Worm (Caenorhabditis elegans) whole organism, L3 larva: Measurements from ENCODE around the gene F01G12.18.

Source experiments
- ZK546.5 ChIP-seq: sonication (generic microtip); optimal IDR thresholded peaks from 2 replicates; lab custom pipeline; 2017; ENCODE audit warnings: missing biosample characterization, missing genetic modification characterization
- ama-1 ChIP-seq: fragments of 150-350 bp; optimal IDR thresholded peaks from 2 replicates; lab custom pipeline; 2018
- ceh-28 ChIP-seq: fragments of 150-350 bp; optimal IDR thresholded peaks from 2 replicates; lab custom pipeline; 2014; ENCODE audit warnings: missing biosample characterization, missing genetic modification reagents, missing genetic modification characterization
- ceh-82 ChIP-seq: fragments of 150-350 bp; optimal IDR thresholded peaks from 2 replicates; lab custom pipeline; 2014; ENCODE audit warnings: missing biosample characterization, missing genetic modification characterization
- ceh-9 ChIP-seq: sonication (generic microtip); optimal IDR thresholded peaks from 2 replicates; lab custom pipeline; 2018; ENCODE audit warnings: missing biosample characterization, missing genetic modification characterization
- daf-12 ChIP-seq: fragments of 150-350 bp; optimal IDR thresholded peaks from 2 replicates; lab custom pipeline; 2014; ENCODE audit warnings: missing biosample characterization, missing genetic modification reagents, missing genetic modification characterization
- egl-5 ChIP-seq: fragments of 150-350 bp; optimal IDR thresholded peaks from 2 replicates; lab custom pipeline; 2017; ENCODE audit warnings: missing biosample characterization, missing genetic modification reagents, missing genetic modification characterization, inconsistent platforms
- elt-1 ChIP-seq: fragments of 150-350 bp; optimal IDR thresholded peaks from 2 replicates; lab custom pipeline; 2014; ENCODE audit warnings: missing biosample characterization, missing genetic modification characterization
- elt-2 ChIP-seq: sonication (generic microtip); optimal IDR thresholded peaks from 2 replicates; lab custom pipeline; 2016; ENCODE audit warnings: missing genetic modification reagents, mild to moderate bottlenecking, missing genetic modification characterization, missing compliant biosample characterization
- elt-3 ChIP-seq, 3 experiments: fragments of 150-350 bp in 1 of 3; sonication (generic microtip) in 2 of 3; optimal IDR thresholded peaks; 2 replicates in 2 of 3; 4 replicates in 1 of 3; lab custom pipeline; 2014 to 2017; ENCODE audit warnings: missing biosample characterization in 3 of 3, missing genetic modification characterization in 3 of 3
- eor-1 ChIP-seq, 2 experiments: fragments of 150-350 bp; optimal IDR thresholded peaks; 2 replicates each; lab custom pipeline; 2014 to 2018; ENCODE audit warnings: missing biosample characterization in 2 of 2, missing genetic modification characterization in 2 of 2
- fkh-10 ChIP-seq: sonication (generic microtip); optimal IDR thresholded peaks from 2 replicates; lab custom pipeline; 2017; ENCODE audit warnings: missing biosample characterization, missing genetic modification reagents, missing genetic modification characterization
- fkh-2 ChIP-seq: fragments of 150-350 bp; optimal IDR thresholded peaks from 2 replicates; lab custom pipeline; 2014; ENCODE audit warnings: missing biosample characterization, missing genetic modification reagents, missing genetic modification characterization
- fos-1 ChIP-seq: fragments of 150-350 bp; optimal IDR thresholded peaks from 2 replicates; lab custom pipeline; 2014; ENCODE audit warnings: missing biosample characterization, missing genetic modification characterization
- hmg-11 ChIP-seq: sonication (generic microtip); optimal IDR thresholded peaks from 2 replicates; lab custom pipeline; 2016; ENCODE audit warnings: missing genetic modification characterization, missing compliant biosample characterization
- jun-1 ChIP-seq: fragments of 150-350 bp; optimal IDR thresholded peaks from 2 replicates; lab custom pipeline; 2014; ENCODE audit warnings: missing biosample characterization, missing genetic modification reagents, missing genetic modification characterization
- lin-15B ChIP-seq: fragments of 150-350 bp; optimal IDR thresholded peaks from 2 replicates; lab custom pipeline; 2014; ENCODE audit warnings: missing biosample characterization, missing genetic modification characterization
- lin-39 ChIP-seq: fragments of 150-350 bp; optimal IDR thresholded peaks from 2 replicates; lab custom pipeline; 2018; ENCODE audit warnings: missing biosample characterization, missing genetic modification reagents, missing genetic modification characterization
- lsy-12 ChIP-seq: sonication (generic microtip); optimal IDR thresholded peaks from 2 replicates; lab custom pipeline; 2016; ENCODE audit warnings: mild to moderate bottlenecking, missing genetic modification characterization, missing compliant biosample characterization
- mml-1 ChIP-seq: fragments of 150-350 bp; sonication (generic microtip); optimal IDR thresholded peaks from 3 replicates; lab custom pipeline; 2014; ENCODE audit warnings: missing biosample characterization, missing genetic modification characterization
- nfya-1 ChIP-seq: sonication (generic microtip); optimal IDR thresholded peaks from 2 replicates; lab custom pipeline; 2017; ENCODE audit warnings: missing genetic modification characterization, mild to moderate bottlenecking, missing compliant biosample characterization, antibody characterized with exemption, moderate library complexity; ENCODE audit not compliant: insufficient read depth
- nhr-23 ChIP-seq: fragments of 150-350 bp; optimal IDR thresholded peaks from 2 replicates; lab custom pipeline; 2014; ENCODE audit warnings: missing biosample characterization, missing genetic modification reagents, missing genetic modification characterization
- nhr-25 ChIP-seq: sonication (generic microtip); optimal IDR thresholded peaks from 2 replicates; lab custom pipeline; 2017; ENCODE audit warnings: missing biosample characterization, missing genetic modification characterization
- nhr-28 ChIP-seq: fragments of 150-350 bp; optimal IDR thresholded peaks from 2 replicates; lab custom pipeline; 2014; ENCODE audit warnings: missing biosample characterization, missing genetic modification characterization
- nhr-43 ChIP-seq: sonication (generic microtip); optimal IDR thresholded peaks from 2 replicates; lab custom pipeline; 2016; ENCODE audit warnings: mild to moderate bottlenecking, missing genetic modification characterization, missing compliant biosample characterization; ENCODE audit not compliant: poor library complexity, severe bottlenecking
- pha-4 ChIP-seq: fragments of 150-350 bp; optimal IDR thresholded peaks from 2 replicates; lab custom pipeline; 2014; ENCODE audit warnings: missing biosample characterization, missing genetic modification reagents, missing genetic modification characterization
- pqm-1 ChIP-seq: fragments of 150-350 bp; optimal IDR thresholded peaks from 2 replicates; lab custom pipeline; 2017; ENCODE audit warnings: missing biosample characterization, missing genetic modification characterization, inconsistent platforms
- sea-2 ChIP-seq: fragments of 150-350 bp; sonication (generic microtip); optimal IDR thresholded peaks from 4 replicates; lab custom pipeline; 2014; ENCODE audit warnings: missing biosample characterization, missing genetic modification reagents, missing genetic modification characterization
- skn-1 ChIP-seq: fragments of 150-350 bp; optimal IDR thresholded peaks from 2 replicates; lab custom pipeline; 2014; ENCODE audit warnings: missing biosample characterization, missing genetic modification characterization
- snpc-4 ChIP-seq: fragments of 150-350 bp; optimal IDR thresholded peaks from 2 replicates; lab custom pipeline; 2014; ENCODE audit warnings: missing biosample characterization, missing genetic modification characterization
- tbx-2 ChIP-seq: sonication (generic microtip); optimal IDR thresholded peaks from 2 replicates; lab custom pipeline; 2016; ENCODE audit warnings: mild to moderate bottlenecking, missing genetic modification characterization, missing compliant biosample characterization
- unc-39 ChIP-seq: sonication (generic microtip); optimal IDR thresholded peaks from 4 replicates; lab custom pipeline; 2017; ENCODE audit warnings: missing biosample characterization, missing genetic modification characterization
- unc-62 ChIP-seq: fragments of 150-350 bp; sonication (generic microtip); optimal IDR thresholded peaks from 4 replicates; lab custom pipeline; 2014; ENCODE audit warnings: missing biosample characterization, missing genetic modification reagents, missing genetic modification characterization
- zag-1 ChIP-seq: fragments of 150-350 bp; optimal IDR thresholded peaks from 2 replicates; lab custom pipeline; 2014; ENCODE audit warnings: missing biosample characterization, missing genetic modification characterization
- ztf-11 ChIP-seq: fragments of 150-350 bp; optimal IDR thresholded peaks from 2 replicates; lab custom pipeline; 2014; ENCODE audit warnings: missing biosample characterization, missing genetic modification characterization
- ztf-4 ChIP-seq: fragments of 150-350 bp; optimal IDR thresholded peaks from 2 replicates; lab custom pipeline; 2014; ENCODE audit warnings: missing biosample characterization, missing genetic modification characterization

Gene F01G12.18

ce11 chrX:16383084-16383483 is 15.2 kb downstream of the F01G12.18 start:
- no peak for TF ChIP-seq snpc-4 (tag; lab: Kevin White, UChicago)
- TF ChIP-seq nfya-1 (tag; lab: Kevin White, UChicago), result no peak
- TF ChIP-seq ceh-82 (tag; lab: Kevin White, UChicago), result no peak
- TF ChIP-seq ceh-28, result no peak
- TF ChIP-seq ZK546.5 (tag; lab: Kevin White, UChicago), result no peak

ce11 chrX:16381908-16382307 is 16.4 kb downstream of the F01G12.18 start:
- TF ChIP-seq hmg-11 (tag; lab: Kevin White, UChicago), result no peak
- no peak for TF ChIP-seq zag-1
- no peak for TF ChIP-seq ama-1 (lab: Kevin White, UChicago)
- no peak for TF ChIP-seq unc-62 (GFP tag; lab: Kevin White, UChicago)
- no peak for TF ChIP-seq ztf-11 (tag; lab: Kevin White, UChicago)
- no peak for TF ChIP-seq mml-1
- TF ChIP-seq ceh-9 (tag; lab: Kevin White, UChicago), result no peak
- TF ChIP-seq elt-1, result no peak
- TF ChIP-seq ceh-28, result no peak
- TF ChIP-seq jun-1 (tag; lab: Kevin White, UChicago), result no peak
- no peak for TF ChIP-seq lin-15B (tag; lab: Kevin White, UChicago)
- no peak for TF ChIP-seq nhr-25 (tag; lab: Kevin White, UChicago)
- TF ChIP-seq egl-5, result no peak
- TF ChIP-seq daf-12 (tag; lab: Kevin White, UChicago), result no peak
- no peak for TF ChIP-seq skn-1

- TF ChIP-seq unc-39 (no peak), ZK546.5 (tag; lab: Kevin White, UChicago) (no peak), ztf-4 (tag; lab: Kevin White, UChicago) (no peak), jun-1 (tag; lab: Kevin White, UChicago) (no peak), ceh-28 (no peak), fkh-2 (tag; lab: Kevin White, UChicago) (no peak), pha-4 (no peak), nhr-28 (tag; lab: Kevin White, UChicago) (no peak), pqm-1 (tag; lab: Kevin White, UChicago) (no peak), snpc-4 (tag; lab: Kevin White, UChicago) (no peak), eor-1 (tag; optimal IDR thresholded peaks at IDR 0.05; lab: Kevin White, UChicago) (no peak), ceh-9 (tag; lab: Kevin White, UChicago) (no peak), lsy-12 (tag; lab: Kevin White, UChicago) (no peak), egl-5 (no peak), ceh-82 (tag; lab: Kevin White, UChicago) (no peak)
Observed at ce11 chrX:16381115-16381514, 17.2 kb downstream of the F01G12.18 start.

DNA sequence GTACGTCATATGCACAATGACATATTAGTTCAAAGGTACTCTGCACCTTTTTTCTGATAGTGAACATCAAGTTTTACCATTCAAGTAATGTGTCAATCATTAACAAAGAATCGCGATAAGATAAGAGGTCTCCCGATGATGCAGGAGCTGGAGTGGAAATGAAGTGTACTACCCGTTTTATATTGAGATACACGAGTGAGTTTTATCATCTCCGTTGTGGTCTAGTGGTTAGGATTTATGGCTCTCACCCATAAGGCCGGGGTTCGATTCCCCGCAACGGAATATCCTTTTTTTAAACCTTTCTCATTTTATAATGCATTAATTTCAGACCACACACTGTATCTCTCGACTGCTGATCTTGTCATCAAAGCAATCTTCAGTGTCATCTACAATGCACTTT is 20.4 kb downstream of the F01G12.18 start:
- peak; percentile 96 for TF ChIP-seq elt-2 (tag; lab: Kevin White, UChicago)
- no peak for TF ChIP-seq sea-2 (GFP tag; lab: Kevin White, UChicago)
- TF ChIP-seq snpc-4 (tag; lab: Kevin White, UChicago), result no peak
- TF ChIP-seq tbx-2 (tag; lab: Kevin White, UChicago), result peak; percentile 42
- no peak for TF ChIP-seq ZK546.5 (tag; lab: Kevin White, UChicago)
- peak; percentile 27 for TF ChIP-seq nfya-1 (tag; lab: Kevin White, UChicago)
- TF ChIP-seq pqm-1 (tag; lab: Kevin White, UChicago), result peak; percentile 74
- TF ChIP-seq fkh-10 (GFP tag; lab: Kevin White, UChicago), result peak; percentile 5
- no peak for TF ChIP-seq lin-39
- no peak for TF ChIP-seq ceh-9 (tag; lab: Kevin White, UChicago)
- peak; percentile 14 for TF ChIP-seq lsy-12 (tag; lab: Kevin White, UChicago)
- TF ChIP-seq elt-3 (tag; optimal IDR thresholded peaks at IDR 0.05; lab: Kevin White, UChicago), result peak in 2 of 3 experiments; percentile 65 to 79
- no peak for TF ChIP-seq elt-1
- TF ChIP-seq ceh-28, result peak; percentile 33
- no peak for TF ChIP-seq zag-1
- TF ChIP-seq egl-5, result peak; percentile 37
- TF ChIP-seq fos-1 (tag; lab: Kevin White, UChicago), result no peak
- peak; percentile 87 for TF ChIP-seq nhr-43 (tag; lab: Kevin White, UChicago)
- TF ChIP-seq nhr-23 (tag; lab: Kevin White, UChicago), result peak; percentile 3
